Worm (Caenorhabditis elegans) whole organism, L3 larva: ENCODE results near the gene F54C8.1.

Experiments used
- R02D3.7 ChIP-seq: fragments of 150-350 bp; optimal IDR thresholded peaks from 2 replicates; lab custom pipeline; 2014; ENCODE audit warnings: missing biosample characterization, missing genetic modification characterization
- ceh-82 ChIP-seq: fragments of 150-350 bp; optimal IDR thresholded peaks from 2 replicates; lab custom pipeline; 2014; ENCODE audit warnings: missing biosample characterization, missing genetic modification characterization
- elt-1 ChIP-seq: fragments of 150-350 bp; optimal IDR thresholded peaks from 2 replicates; lab custom pipeline; 2014; ENCODE audit warnings: missing biosample characterization, missing genetic modification characterization
- jun-1 ChIP-seq: fragments of 150-350 bp; optimal IDR thresholded peaks from 2 replicates; lab custom pipeline; 2014; ENCODE audit warnings: missing biosample characterization, missing genetic modification reagents, missing genetic modification characterization
- lin-39 ChIP-seq: fragments of 150-350 bp; optimal IDR thresholded peaks from 2 replicates; lab custom pipeline; 2018; ENCODE audit warnings: missing biosample characterization, missing genetic modification reagents, missing genetic modification characterization
- lsy-12 ChIP-seq: sonication (generic microtip); optimal IDR thresholded peaks from 2 replicates; lab custom pipeline; 2016; ENCODE audit warnings: mild to moderate bottlenecking, missing genetic modification characterization, missing compliant biosample characterization
- nhr-237 ChIP-seq: fragments of 150-350 bp; optimal IDR thresholded peaks from 2 replicates; lab custom pipeline; 2014; ENCODE audit warnings: missing biosample characterization, missing genetic modification characterization
- nhr-67 ChIP-seq: fragments of 150-350 bp; optimal IDR thresholded peaks from 2 replicates; lab custom pipeline; 2014; ENCODE audit warnings: missing biosample characterization, missing genetic modification characterization
- nhr-77 ChIP-seq: fragments of 150-350 bp; optimal IDR thresholded peaks from 2 replicates; lab custom pipeline; 2014; ENCODE audit warnings: missing biosample characterization, missing genetic modification characterization
- ztf-11 ChIP-seq: fragments of 150-350 bp; optimal IDR thresholded peaks from 2 replicates; lab custom pipeline; 2014; ENCODE audit warnings: missing biosample characterization, missing genetic modification characterization

ce11 chrIII:9474501-9474900 lies 35.0 kb downstream of the F54C8.1 start:
- TF ChIP-seq elt-1 (tag; lab: Kevin White, UChicago) (no peak), lsy-12 (no peak), nhr-237 (tag; lab: Kevin White, UChicago) (no peak), ztf-11 (tag; lab: Kevin White, UChicago) (no peak), nhr-77 (tag; lab: Kevin White, UChicago) (no peak), nhr-67 (tag; lab: Kevin White, UChicago) (no peak), jun-1 (peak; percentile 85), ceh-82 (tag; lab: Kevin White, UChicago) (no peak), lin-39 (tag; lab: Kevin White, UChicago) (no peak), R02D3.7 (tag; lab: Kevin White, UChicago) (no peak)
